Worm (Caenorhabditis elegans) whole organism, dauer: ENCODE measurements around the gene C40H1.7.

ENCODE experiments used
- unc-62 ChIP-seq: sonication (generic microtip); optimal IDR thresholded peaks from 2 replicates; lab custom pipeline; 2017; ENCODE audit warnings: missing biosample characterization, missing genetic modification reagents, missing genetic modification characterization

The C40H1.7 gene

DNA sequence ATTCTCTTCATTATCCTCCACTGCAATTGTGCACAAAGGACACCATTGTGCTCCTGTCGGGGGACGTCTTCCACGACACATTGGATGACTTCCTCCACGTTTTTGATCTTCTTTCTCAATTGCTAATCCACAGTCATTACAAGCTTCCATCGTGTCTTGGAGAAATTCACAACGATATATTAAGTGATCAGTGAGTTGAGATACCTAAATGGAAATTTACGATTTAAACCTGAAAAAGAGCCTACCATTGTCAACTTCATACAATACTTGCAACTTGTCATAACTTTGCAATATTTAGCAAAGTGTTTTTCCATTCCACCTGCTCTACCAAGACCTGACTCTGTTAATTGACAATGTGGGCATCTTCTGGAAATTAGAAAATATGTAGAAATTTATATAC lies 3.1 kb downstream of the C40H1.7 start:
- no peak for TF ChIP-seq unc-62

DNA sequence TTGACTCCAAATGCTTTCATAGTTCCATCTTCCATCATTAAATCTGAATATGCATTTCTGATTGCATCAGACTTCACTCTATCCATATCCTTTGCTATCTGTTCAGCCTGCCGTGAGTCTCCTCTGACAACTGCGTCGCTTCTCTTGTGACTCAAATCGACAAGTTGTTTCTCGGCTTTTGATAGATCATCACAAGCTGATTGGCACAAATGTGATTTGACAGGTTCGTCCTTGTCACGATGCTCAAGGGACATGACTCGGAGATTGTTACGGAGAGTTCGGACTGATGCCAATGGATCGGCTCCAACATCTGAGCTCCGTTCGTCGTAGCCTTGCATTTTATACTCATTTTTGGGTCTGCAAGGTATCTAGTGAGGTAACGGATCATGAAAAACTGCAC lies 3.9 kb downstream of the C40H1.7 start:
- TF ChIP-seq unc-62, result no peak

DNA sequence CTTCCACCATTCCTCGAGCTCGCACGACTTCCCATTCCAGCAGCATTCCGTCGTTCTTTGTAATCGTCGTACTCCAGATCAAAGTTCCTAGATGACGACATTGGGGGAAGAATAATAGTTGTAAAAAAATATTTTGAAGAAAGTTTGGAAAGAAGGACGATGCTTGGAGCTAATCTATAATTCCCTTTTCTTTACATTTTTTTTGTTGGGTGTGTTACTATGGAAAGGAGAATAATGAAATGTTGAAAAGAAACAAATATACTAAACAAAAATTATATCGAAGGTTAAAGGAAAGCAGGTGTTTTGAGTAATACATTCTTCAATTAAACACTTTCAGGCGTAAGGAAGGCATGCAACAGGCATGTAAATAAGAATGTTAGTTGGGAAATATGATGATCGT lies 4.4 kb downstream of the C40H1.7 start, which contains the start of gene C40H1.3:
TSS of gene C40H1.3 (minus strand) at position 101 of the 400 bp plus-strand sequence.
- no peak for TF ChIP-seq unc-62

DNA sequence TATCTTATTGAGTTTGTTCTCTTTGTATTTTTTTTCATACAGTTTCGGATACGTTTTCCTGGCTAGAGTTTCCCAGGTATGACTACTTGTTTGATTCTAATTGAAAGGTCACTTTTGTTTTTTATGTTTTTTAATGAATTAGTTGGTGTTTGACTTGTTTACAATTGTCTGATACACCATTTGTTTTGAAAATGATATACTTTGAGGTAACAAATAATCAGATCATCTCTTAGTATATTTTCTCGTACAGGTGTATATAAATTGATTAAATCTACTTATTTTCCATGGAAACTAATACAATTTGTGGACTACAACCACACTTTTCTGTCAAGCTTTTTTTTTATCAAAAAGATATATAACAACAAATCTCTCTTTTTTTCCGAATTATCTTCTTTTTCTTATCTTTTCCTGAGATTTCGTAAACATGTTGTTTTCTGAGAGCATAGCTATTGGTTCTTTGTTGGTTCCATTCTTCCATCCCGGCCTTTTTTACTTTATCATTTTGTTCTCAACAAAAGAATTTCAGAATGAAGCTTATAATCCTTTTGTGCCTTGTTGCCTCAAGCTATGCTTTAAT lies 5.1 kb downstream of the C40H1.7 start, which contains the start of gene ttr-5:
TSS of gene ttr-5 (plus strand) at position 527 of the 577 bp plus-strand sequence.
- no peak for TF ChIP-seq unc-62

DNA sequence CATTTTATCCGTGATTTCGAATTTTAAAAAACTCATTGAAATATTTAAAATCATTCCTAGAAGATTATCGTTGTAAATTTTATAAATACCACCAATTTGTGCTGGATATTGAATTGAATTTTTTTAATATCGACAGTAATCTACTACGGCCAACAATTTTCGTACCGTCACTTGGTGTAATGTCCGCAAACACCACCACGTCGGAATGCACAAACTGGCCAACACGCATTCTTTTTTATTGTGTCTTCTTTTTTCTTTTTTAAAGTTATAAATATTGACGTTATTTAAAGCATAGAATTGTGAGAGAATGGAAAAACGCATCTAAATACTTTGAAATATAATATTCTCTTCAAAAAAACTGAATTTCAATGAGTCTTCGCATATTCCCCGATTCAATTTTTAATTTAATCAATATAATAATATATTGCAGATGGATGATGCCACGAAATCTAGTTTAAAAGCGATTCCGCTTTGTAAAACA lies 6.3 kb downstream of the C40H1.7 start, which contains the start of gene ufc-1:
TSS of gene ufc-1 (plus strand) at position 431 of the 481 bp plus-strand sequence.
- TF ChIP-seq unc-62, result no peak

DNA sequence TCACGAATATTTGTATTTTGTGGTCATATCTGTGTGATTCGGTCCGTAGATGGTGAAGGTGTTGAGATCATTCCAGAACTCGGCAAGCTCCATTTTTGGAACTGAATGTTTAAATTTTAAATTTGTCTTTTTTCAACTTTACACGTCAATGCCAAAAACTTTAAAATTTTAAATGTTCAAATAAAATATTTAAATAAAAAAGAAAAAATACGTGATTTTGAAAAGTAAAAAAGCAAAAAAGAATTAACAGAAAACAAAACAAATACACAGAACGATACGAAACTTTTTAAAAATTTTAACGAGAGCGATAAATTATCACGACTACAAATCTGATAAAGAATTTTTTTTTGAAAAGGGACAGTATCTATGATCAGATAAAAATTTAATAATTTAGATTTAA lies 9.3 kb downstream of the C40H1.7 start, which contains the start of gene elo-4:
TSS of gene elo-4 (minus strand) at position 101 of the 400 bp plus-strand sequence.
- TF ChIP-seq unc-62, result no peak

DNA sequence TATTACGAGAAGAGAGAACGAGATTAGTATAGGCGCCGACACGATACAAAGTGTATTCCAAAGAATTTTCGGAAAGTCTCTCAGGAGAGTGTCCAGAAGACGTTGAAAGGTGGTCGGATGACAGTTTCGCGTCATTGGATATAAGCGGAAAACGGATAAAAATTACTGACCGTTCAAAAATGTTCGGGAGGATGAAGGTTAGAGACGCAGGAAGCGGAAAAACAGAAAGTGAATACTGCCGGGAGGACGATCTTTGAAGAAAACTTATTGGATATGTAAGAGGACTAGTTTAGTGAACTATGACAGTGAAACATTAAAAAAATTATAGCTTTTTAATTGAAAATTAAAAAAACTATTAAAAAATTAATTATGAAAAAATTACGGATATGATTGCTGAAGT lies 10.3 kb downstream of the C40H1.7 start:
- TF ChIP-seq unc-62, result no peak

DNA sequence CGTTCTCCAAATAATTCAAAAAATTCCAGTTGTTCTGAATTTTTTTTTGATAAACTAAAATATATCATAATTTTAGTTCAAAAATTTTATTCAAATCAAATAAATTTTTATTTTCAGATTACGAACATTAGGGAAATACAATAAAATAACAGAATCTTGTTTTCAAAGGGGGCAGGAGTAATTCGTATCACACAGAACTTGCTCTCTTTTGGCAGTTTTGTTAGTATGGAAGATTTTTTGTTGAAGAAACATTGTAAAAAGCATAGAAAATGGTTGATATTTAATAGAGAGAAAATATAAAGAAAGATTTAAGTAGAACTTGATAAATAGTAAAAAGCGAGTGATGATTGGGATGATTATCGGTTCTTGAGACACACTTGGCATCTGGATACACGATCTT lies 12.0 kb downstream of the C40H1.7 start:
- TF ChIP-seq unc-62, result no peak

DNA sequence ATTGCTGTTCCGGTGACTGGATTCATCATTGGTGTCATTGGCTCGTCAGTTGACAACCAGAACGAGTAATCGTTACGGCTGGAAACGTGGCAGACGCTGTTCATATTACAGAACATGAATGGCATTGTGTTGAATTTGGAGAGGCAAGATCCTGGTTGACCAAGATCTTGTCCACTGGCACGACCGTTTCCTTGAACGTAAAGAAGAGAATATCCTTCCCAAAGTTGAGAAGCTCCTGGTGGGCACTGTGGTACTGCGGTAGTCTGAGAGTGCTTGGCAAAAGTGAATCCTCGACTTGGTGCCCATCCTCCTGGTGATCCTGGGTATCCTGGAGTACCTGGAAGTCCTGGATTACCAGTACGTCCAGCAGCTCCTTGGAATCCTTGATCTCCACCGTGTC lies 13.1 kb downstream of the C40H1.7 start:
- no peak for TF ChIP-seq unc-62

DNA sequence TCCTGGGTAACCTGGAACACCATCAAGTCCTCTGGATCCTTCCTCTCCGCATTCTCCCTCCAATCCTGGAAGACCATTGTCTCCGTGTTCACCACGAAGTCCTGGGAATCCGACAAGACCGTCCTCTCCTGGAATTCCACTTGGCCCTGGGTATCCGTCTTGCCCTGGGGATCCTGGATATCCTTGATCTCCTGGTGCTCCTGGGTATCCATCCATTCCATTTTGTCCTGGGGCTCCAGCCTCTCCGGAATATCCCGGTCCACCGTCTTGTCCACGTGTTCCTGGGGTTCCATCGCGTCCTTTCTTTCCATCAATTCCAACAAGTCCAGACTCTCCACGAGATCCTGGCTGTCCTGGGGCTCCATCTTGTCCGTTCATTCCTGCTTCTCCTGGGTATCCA lies 15.2 kb downstream of the C40H1.7 start:
- TF ChIP-seq unc-62, result no peak

DNA sequence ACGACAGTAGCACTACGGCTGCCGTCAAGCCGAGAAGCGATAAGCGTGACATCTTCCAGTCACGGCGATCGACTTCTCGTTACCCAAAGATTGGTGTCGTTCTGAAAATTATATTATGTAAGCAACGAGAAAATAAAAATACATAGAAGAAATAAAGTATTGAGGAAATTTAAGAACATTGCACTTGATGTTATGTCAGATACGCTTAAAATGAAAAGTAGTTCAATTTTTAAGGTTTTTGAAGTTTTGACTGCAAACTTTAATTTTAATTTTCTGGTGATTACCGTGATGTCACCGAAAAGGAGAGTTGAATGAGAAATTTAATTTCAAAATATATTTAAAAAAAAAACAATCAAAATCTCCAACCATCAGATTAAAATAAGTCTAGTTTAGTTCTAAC lies 19.5 kb downstream of the C40H1.7 start, which contains the start of gene emb-9:
TSS of gene emb-9 (minus strand) at position 101 of the 400 bp plus-strand sequence.
- no peak for TF ChIP-seq unc-62

DNA sequence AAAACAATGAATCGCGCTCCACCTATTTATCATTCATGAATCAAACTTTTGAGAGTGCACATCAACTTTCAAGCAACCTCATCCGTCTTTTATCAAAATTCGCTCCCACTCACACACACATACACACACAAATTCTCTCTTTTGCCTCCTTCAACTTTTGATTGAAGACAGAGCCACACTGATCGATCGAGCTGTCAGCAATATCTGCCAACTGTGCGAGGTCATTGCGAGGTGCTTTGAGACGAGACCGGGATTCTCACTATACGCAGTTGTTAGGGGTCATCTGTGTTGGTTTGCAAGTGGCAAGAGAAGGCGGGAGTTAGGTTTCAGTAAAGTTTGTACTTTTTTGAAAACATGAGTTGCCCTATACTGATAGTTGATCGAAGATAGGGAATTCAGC lies 21.3 kb downstream of the C40H1.7 start:
- TF ChIP-seq unc-62, result no peak

DNA sequence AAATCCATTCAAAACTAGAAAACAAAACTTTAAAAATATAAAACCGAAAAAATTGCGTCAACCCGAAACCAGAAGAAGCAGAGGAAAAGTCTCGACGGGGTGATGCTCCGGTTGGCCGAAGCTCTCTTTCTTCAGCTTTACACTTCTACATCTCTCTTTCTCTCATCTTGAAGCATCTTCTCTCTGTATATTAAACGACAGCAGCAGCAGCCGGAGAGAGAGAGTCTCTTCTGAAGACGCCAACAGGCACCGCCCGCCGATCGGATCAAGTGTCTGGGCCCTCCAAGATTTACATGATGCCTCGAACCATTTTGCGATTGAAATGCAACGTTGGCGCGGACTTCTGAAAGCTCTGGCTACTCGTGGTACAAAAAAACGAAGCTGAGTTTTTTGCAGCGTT lies 21.9 kb downstream of the C40H1.7 start:
- no peak for TF ChIP-seq unc-62

DNA sequence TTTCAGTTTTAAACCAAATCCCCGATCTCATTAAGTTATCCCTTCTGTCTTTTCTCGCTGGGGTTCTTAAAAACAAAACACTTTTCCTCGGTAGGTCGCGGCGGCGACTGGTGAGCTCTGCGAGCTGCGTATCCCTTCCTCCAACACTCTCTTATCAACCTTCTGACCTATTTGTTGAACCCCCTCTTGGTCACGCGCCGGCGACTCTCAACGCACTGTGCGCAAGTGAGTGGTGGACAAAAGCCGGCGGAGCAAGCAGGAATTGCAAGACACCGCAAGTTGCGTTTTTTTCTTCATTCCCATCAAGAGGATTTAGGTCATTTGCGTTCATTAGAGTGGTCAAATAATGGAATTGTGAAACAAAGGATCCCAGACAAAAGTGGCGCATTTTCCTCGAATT lies 29.0 kb downstream of the C40H1.7 start:
- TF ChIP-seq unc-62, result no peak

DNA sequence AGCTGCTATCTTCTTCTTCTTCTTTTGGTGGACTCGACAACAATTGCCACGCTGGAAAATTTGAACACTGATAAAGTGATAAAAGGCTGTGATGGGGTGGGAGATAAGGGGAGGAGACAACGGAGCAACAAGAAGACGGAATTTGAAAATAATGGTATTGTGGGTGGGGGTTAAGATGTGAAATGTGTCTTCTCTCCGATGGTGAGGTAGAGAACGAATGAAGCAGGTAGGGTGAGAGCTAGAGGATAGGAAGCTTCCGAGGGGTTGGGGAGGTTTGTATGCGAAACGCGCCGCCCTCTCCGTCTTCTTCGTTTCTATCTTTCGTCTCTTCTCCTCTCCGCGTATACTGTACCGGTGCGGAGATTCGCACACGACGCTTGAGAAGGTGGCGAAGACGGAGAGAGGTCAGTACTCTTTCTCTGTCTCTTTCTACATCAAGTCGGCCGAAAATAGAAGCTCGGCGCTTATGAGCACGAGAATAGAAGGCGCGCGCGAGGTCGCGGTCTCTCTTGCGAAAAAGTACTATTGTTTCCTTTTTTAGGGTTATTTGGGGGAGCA lies 30.7 kb downstream of the C40H1.7 start, which contains the start of gene chtb-1:
TSS of gene chtb-1 (minus strand) at position 51 of the 558 bp plus-strand sequence.
- TF ChIP-seq unc-62, result no peak

DNA sequence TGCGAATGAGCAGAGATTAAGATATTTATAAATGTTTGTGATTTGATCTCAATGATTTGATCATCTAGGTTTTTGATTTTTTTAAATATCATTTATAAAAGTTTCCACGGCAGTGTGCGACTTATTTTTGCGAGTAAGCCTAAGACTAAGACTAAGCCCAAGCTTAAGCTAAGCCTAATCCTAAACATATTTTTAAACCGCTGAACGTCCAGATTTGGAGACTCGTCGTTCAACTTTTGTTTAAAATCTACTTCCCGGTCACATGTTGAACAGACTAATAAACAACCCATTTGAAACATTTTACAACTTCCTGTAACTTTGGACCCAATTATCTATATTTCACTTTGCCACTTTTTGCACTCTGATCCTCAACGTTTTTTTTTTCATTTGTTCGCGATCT lies 34.2 kb downstream of the C40H1.7 start, which contains the start of gene K04H4.5:
TSS of gene K04H4.5 (plus strand) at position 301 of the 400 bp plus-strand sequence.
- TF ChIP-seq unc-62, result no peak

DNA sequence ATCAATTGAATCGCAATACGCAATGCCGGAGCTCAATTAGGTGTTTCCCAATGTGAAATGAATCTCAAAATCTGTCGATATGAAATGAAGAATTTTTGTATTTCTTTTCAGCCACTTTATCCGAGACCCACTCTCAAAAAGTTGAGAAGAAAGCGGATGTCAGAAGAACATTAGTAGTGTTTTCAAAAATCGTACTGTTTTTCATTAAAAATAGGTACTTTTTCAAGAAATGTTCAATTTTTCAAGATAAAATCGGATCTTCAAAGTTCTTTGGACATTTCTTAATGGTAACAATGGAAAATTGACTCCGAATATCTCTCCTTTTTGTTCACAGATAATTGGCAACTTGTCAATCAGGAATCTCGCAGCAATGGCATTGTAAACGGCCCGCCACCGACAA lies 36.4 kb downstream of the C40H1.7 start, which contains the start of gene flp-25:
TSS of gene flp-25 (plus strand) at position 301 of the 400 bp plus-strand sequence.
- TF ChIP-seq unc-62, result no peak

DNA sequence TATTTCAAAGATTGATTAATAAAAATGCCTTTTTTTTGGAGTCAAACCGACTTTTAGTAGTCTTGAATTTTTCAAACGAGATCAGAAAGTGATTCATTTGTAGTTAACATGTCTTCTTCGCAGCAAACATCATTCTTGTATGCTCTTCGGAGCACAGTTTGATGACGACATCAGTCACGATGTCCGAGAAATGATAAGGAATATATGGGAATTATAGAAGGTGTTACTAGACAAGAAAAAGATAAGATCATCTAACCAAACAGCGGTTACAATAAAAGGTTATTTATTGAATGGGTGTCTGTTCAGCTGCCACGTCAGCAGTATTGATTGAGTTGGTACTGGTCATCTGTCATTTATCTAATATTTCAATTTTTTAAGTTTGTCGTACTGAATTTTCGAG lies 41.6 kb downstream of the C40H1.7 start:
- no peak for TF ChIP-seq unc-62
